Worm (Caenorhabditis elegans): ENCODE results near the gene Y69H2.9.

Gene Y69H2.9

DNA sequence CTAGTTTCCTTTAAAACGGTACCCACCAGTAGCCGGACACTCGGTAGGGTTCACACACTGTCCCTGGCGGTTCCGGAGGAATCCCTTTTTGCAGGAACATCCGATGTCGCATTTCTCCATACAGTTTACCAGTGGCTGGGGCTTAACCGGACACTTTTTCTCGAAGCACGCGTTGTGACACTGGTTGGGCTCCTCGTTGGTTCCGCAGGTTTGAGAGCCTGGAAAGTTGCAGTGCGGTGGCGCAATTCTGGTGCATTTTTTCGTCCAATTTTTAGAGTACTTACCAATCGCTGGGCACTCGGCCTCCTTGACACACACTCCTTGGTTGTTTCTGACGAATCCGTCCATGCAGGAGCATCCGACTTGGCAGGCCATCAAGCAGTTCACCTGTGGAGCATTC lies 39.0 kb upstream of the Y69H2.9 start:
- TF ChIP-seq sma-3 (GFP tag; optimal IDR thresholded peaks at IDR 0.05) (no peak), egl-27 (tag; optimal IDR thresholded peaks at IDR 0.05) (no peak), mab-5 (tag; optimal IDR thresholded peaks at IDR 0.05) (no peak), sem-4 (tag; optimal IDR thresholded peaks at IDR 0.05) (no peak), peb-1 (tag; optimal IDR thresholded peaks at IDR 0.05) (no peak), dmd-4 (tag; optimal IDR thresholded peaks at IDR 0.05) (no peak), mdl-1 (tag; optimal IDR thresholded peaks at IDR 0.05) (no peak), sma-9 (GFP tag; optimal IDR thresholded peaks at IDR 0.05) (no peak), sma-9 (tag; optimal IDR thresholded peaks at IDR 0.05) (no peak), nhr-21 (tag; optimal IDR thresholded peaks at IDR 0.05) (no peak), lsy-2 (tag; optimal IDR thresholded peaks at IDR 0.05) (no peak), Y55F3AM.14 (GFP tag; optimal IDR thresholded peaks at IDR 0.05) (no peak), ztf-4 (tag; optimal IDR thresholded peaks at IDR 0.05) (no peak), crh-2 (tag; optimal IDR thresholded peaks at IDR 0.05) (no peak), ceh-16 (tag; optimal IDR thresholded peaks at IDR 0.05) (no peak)

DNA sequence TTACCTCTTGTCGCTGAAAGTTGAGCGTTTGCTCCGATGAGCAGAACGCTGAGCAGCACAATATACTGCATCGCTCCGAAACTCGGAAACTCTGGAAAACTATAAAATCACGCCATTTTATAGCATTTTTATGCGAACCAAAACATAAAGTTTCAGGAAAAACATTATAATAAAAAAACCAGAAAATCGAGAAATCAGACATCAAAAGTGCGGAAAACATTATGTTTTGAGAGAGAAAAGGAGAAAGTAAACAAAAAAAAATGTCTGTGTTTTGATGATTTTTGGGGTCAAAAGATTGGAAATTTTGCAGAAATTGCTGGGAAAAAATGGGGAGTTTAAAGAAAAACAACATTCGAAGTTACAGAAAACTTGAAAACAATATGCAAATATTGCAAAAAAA lies 37.3 kb upstream of the Y69H2.9 start, which contains the start of gene Y69H2.3:
TSS of gene Y69H2.3 (minus strand) at position 101 of the 400 bp plus-strand sequence.
- no peak for TF ChIP-seq elt-3 (tag; optimal IDR thresholded peaks at IDR 0.05)
- no peak for TF ChIP-seq ztf-4 (tag; optimal IDR thresholded peaks at IDR 0.05)

DNA sequence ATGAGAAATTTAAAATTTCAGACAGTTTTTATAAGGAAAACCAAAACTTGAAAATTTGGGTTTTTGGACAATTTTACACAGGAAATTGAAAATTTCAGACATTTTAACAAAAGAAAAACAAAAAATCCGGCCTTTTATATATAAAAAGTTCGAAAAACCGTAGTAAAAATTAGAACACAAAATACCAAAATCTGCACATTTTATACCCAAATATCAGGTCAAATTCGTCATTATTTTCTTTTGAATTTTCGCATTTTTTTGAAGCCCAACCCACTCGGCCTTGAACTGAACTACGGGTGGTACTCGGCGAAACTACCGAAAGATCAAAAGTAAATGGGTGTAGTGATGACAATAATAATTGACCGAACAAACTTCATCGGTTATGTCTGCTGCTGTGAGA lies 34.2 kb upstream of the Y69H2.9 start:
- no peak for TF ChIP-seq nhr-129 (tag; optimal IDR thresholded peaks at IDR 0.05)
- no peak for TF ChIP-seq lsy-2 (tag; optimal IDR thresholded peaks at IDR 0.05)
- TF ChIP-seq nhr-23 (tag; optimal IDR thresholded peaks at IDR 0.05): no peak
- no peak for TF ChIP-seq sma-3 (GFP tag; optimal IDR thresholded peaks at IDR 0.05)
- TF ChIP-seq ceh-82 (tag; optimal IDR thresholded peaks at IDR 0.05): no peak
- TF ChIP-seq nhr-10 (tag; optimal IDR thresholded peaks at IDR 0.05): no peak
- TF ChIP-seq ztf-4 (tag; optimal IDR thresholded peaks at IDR 0.05): no peak
- no peak for TF ChIP-seq sem-4 (tag; optimal IDR thresholded peaks at IDR 0.05)
- TF ChIP-seq unc-55 (GFP tag; optimal IDR thresholded peaks at IDR 0.05): no peak
- no peak for TF ChIP-seq unc-39 (tag; optimal IDR thresholded peaks at IDR 0.05)
- TF ChIP-seq ama-1 (optimal IDR thresholded peaks at IDR 0.05): no peak
- TF ChIP-seq crh-2 (tag; optimal IDR thresholded peaks at IDR 0.05): no peak

DNA sequence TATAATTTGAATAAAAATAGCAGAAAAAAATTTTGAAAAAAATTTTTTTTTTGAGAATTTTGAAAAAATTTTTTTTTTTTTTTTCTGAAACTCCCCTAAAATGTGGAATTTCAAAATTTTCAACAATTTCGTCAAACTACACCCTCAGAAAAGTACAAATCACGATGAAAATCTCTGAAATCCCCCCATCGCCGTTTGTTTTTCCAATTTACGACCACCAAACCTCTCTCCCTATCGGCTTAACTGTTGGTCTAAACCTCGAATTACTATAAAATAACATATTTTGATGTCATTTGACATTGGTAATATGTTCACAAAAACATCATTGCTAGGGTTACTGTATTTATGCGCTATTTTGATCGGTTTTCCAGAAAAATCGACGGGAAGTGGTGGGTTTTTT lies 31.3 kb upstream of the Y69H2.9 start, which contains the start of gene Y69H2.10:
TSS of gene Y69H2.10 (plus strand) at position 301 of the 400 bp plus-strand sequence.
- no peak for TF ChIP-seq nhr-237 (tag; optimal IDR thresholded peaks at IDR 0.05)

DNA sequence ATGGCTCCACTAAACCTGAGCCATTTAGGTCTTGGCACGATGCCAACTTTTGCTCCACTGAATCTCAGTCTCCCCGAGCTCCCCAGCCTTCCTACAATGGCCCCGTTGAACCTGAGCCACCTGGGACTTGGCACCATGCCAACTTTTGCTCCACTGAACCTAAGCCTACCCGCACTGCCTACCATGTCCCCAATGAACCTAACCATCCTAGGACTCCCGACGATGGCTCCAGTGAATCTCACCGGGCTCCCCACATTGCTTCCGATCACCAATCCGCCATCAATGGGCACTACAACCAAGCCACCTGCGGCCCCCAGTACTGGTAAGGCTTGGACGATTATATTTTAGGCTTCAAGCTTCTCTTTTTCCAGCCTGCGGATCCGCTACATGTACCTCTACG lies 29.5 kb upstream of the Y69H2.9 start:
- TF ChIP-seq dmd-4 (tag; optimal IDR thresholded peaks at IDR 0.05) (no peak), ztf-11 (tag; optimal IDR thresholded peaks at IDR 0.05) (no peak), nhr-21 (tag; optimal IDR thresholded peaks at IDR 0.05) (no peak), ceh-82 (tag; optimal IDR thresholded peaks at IDR 0.05) (no peak), sem-4 (tag; optimal IDR thresholded peaks at IDR 0.05) (no peak), nhr-10 (tag; optimal IDR thresholded peaks at IDR 0.05) (no peak), nhr-23 (tag; optimal IDR thresholded peaks at IDR 0.05) (no peak), F13H6.1 (tag; optimal IDR thresholded peaks at IDR 0.05) (no peak), unc-62 (GFP tag; optimal IDR thresholded peaks at IDR 0.05) (no peak)

- TF ChIP-seq nhr-10 (tag; optimal IDR thresholded peaks at IDR 0.05) (no peak), unc-39 (tag; optimal IDR thresholded peaks at IDR 0.05) (no peak), ZK546.5 (tag; optimal IDR thresholded peaks at IDR 0.05) (no peak), ceh-16 (tag; optimal IDR thresholded peaks at IDR 0.05) (no peak), nhr-11 (tag; optimal IDR thresholded peaks at IDR 0.05) (no peak), nhr-25 (tag; optimal IDR thresholded peaks at IDR 0.05) (no peak), lin-11 (tag; optimal IDR thresholded peaks at IDR 0.05) (no peak), snpc-4 (tag; optimal IDR thresholded peaks at IDR 0.05) (no peak), mbf-1 (tag; optimal IDR thresholded peaks at IDR 0.05) (no peak), nhr-237 (tag; optimal IDR thresholded peaks at IDR 0.05) (no peak), R02D3.7 (tag; optimal IDR thresholded peaks at IDR 0.05) (no peak), nhr-23 (tag; optimal IDR thresholded peaks at IDR 0.05) (no peak), zag-1 (tag; optimal IDR thresholded peaks at IDR 0.05) (no peak), mab-5 (tag; optimal IDR thresholded peaks at IDR 0.05) (no peak), ama-1 (optimal IDR thresholded peaks at IDR 0.05) (no peak), ztf-4 (tag; optimal IDR thresholded peaks at IDR 0.05) (no peak), Y55F3AM.14 (GFP tag; optimal IDR thresholded peaks at IDR 0.05) (no peak), aly-2 (tag; optimal IDR thresholded peaks at IDR 0.05) (no peak), elt-3 (tag; optimal IDR thresholded peaks at IDR 0.05) (no peak), lin-13 (GFP tag; optimal IDR thresholded peaks at IDR 0.05) (no peak)
Measured at ce11 chrV:18674367-18674766, 27.0 kb upstream of the Y69H2.9 start.

All from whole organism, L2 larva.